Worm (Caenorhabditis elegans) whole organism, mixed stage, embryonic: Measurements from ENCODE around the gene W03C9.8.

Experiments
- M03D4.4 ChIP-seq: sonication (generic microtip); optimal IDR thresholded peaks from 2 replicates; lab custom pipeline; 2017; ENCODE audit warnings: mild to moderate bottlenecking, missing genetic modification characterization, missing compliant biosample characterization
- bed-3 ChIP-seq: fragments of 200-800 bp; sonication (Bioruptor generic); optimal IDR thresholded peaks from 3 replicates; lab custom pipeline; 2018; ENCODE audit warnings: mild to moderate bottlenecking, missing genetic modification characterization, moderate library complexity, missing compliant biosample characterization
- blmp-1 ChIP-seq: fragments of 150-350 bp; optimal IDR thresholded peaks from 2 replicates; lab custom pipeline; 2014; ENCODE audit warnings: missing biosample characterization, missing genetic modification characterization
- ceh-39 ChIP-seq: fragments of 150-350 bp; optimal IDR thresholded peaks from 2 replicates; lab custom pipeline; 2014; ENCODE audit warnings: missing biosample characterization, missing genetic modification characterization
- ceh-43 ChIP-seq: fragments of 200-800 bp; sonication (Bioruptor generic); optimal IDR thresholded peaks from 2 replicates; lab custom pipeline; 2018; ENCODE audit warnings: mild to moderate bottlenecking, missing genetic modification characterization, moderate library complexity, missing compliant biosample characterization
- ceh-83 ChIP-seq: fragments of 200-800 bp; sonication (Bioruptor generic); optimal IDR thresholded peaks from 2 replicates; lab custom pipeline; 2018; ENCODE audit warnings: mild to moderate bottlenecking, missing genetic modification characterization, missing compliant biosample characterization
- ces-1 ChIP-seq: fragments of 150-350 bp; optimal IDR thresholded peaks from 2 replicates; lab custom pipeline; 2014; ENCODE audit warnings: missing biosample characterization, missing genetic modification reagents, missing genetic modification characterization
- cnd-1 ChIP-seq: fragments of 200-800 bp; sonication (Bioruptor generic); optimal IDR thresholded peaks from 2 replicates; lab custom pipeline; 2018; ENCODE audit warnings: mild to moderate bottlenecking, missing genetic modification characterization, missing compliant biosample characterization
- drap-1 ChIP-seq: fragments of 200-800 bp; sonication (Bioruptor generic); optimal IDR thresholded peaks from 3 replicates; lab custom pipeline; 2018; ENCODE audit warnings: mild to moderate bottlenecking, missing genetic modification characterization, missing compliant biosample characterization
- elt-1 ChIP-seq: sonication (generic microtip); optimal IDR thresholded peaks from 2 replicates; lab custom pipeline; 2017; ENCODE audit warnings: missing genetic modification characterization, mild to moderate bottlenecking, missing compliant biosample characterization, antibody characterized with exemption, moderate library complexity, borderline replicate concordance; ENCODE audit not compliant: insufficient read depth
- elt-3 ChIP-seq: fragments of 150-350 bp; optimal IDR thresholded peaks from 2 replicates; lab custom pipeline; 2014; ENCODE audit warnings: missing biosample characterization, missing genetic modification characterization
- flh-1 ChIP-seq: fragments of 200-800 bp; sonication (Bioruptor generic); optimal IDR thresholded peaks from 2 replicates; lab custom pipeline; 2018; ENCODE audit warnings: mild to moderate bottlenecking, missing genetic modification characterization, moderate library complexity, missing compliant biosample characterization
- ham-2 ChIP-seq: fragments of 200-800 bp; sonication (Bioruptor generic); optimal IDR thresholded peaks from 2 replicates; lab custom pipeline; 2018; ENCODE audit warnings: mild to moderate bottlenecking, missing genetic modification characterization, missing compliant biosample characterization
- hlh-1 ChIP-seq: fragments of 150-350 bp; optimal IDR thresholded peaks from 2 replicates; lab custom pipeline; 2014; ENCODE audit warnings: missing biosample characterization, missing genetic modification reagents, missing genetic modification characterization
- lin-13 ChIP-seq: fragments of 150-350 bp; optimal IDR thresholded peaks from 2 replicates; lab custom pipeline; 2014; ENCODE audit warnings: missing biosample characterization, missing genetic modification characterization
- lin-32 ChIP-seq: fragments of 200-800 bp; sonication (Bioruptor generic); optimal IDR thresholded peaks from 2 replicates; lab custom pipeline; 2018; ENCODE audit warnings: mild to moderate bottlenecking, missing genetic modification characterization, missing compliant biosample characterization
- lsy-2 ChIP-seq: fragments of 150-350 bp; optimal IDR thresholded peaks from 2 replicates; lab custom pipeline; 2014; ENCODE audit warnings: missing biosample characterization, missing genetic modification characterization
- mab-5 ChIP-seq: fragments of 150-350 bp; optimal IDR thresholded peaks from 2 replicates; lab custom pipeline; 2014; ENCODE audit warnings: missing biosample characterization, missing genetic modification characterization
- mep-1 ChIP-seq: fragments of 150-350 bp; optimal IDR thresholded peaks from 2 replicates; lab custom pipeline; 2017; ENCODE audit warnings: missing biosample characterization, missing genetic modification reagents, missing genetic modification characterization, inconsistent platforms
- mls-2 ChIP-seq: sonication (generic microtip); optimal IDR thresholded peaks from 2 replicates; lab custom pipeline; 2016; ENCODE audit warnings: mild to moderate bottlenecking, missing genetic modification characterization, moderate library complexity, missing compliant biosample characterization
- nhr-12 ChIP-seq: fragments of 150-350 bp; optimal IDR thresholded peaks from 2 replicates; lab custom pipeline; 2014; ENCODE audit warnings: missing biosample characterization, missing genetic modification characterization
- nhr-2 ChIP-seq: fragments of 150-350 bp; optimal IDR thresholded peaks from 2 replicates; lab custom pipeline; 2014; ENCODE audit warnings: missing biosample characterization, missing genetic modification characterization
- nhr-237 ChIP-seq: fragments of 150-350 bp; optimal IDR thresholded peaks from 2 replicates; lab custom pipeline; 2014; ENCODE audit warnings: missing biosample characterization, missing genetic modification characterization
- nhr-28 ChIP-seq: fragments of 150-350 bp; optimal IDR thresholded peaks from 2 replicates; lab custom pipeline; 2014; ENCODE audit warnings: missing biosample characterization, missing genetic modification characterization
- nhr-76 ChIP-seq: sonication (generic microtip); optimal IDR thresholded peaks from 2 replicates; lab custom pipeline; 2017; ENCODE audit warnings: missing biosample characterization, missing genetic modification characterization
- pha-4 ChIP-seq: fragments of 150-350 bp; optimal IDR thresholded peaks from 2 replicates; lab custom pipeline; 2018; ENCODE audit warnings: missing biosample characterization, missing genetic modification reagents, missing genetic modification characterization
- sem-2 ChIP-seq: fragments of 200-800 bp; sonication (Bioruptor generic); optimal IDR thresholded peaks from 2 replicates; lab custom pipeline; 2018; ENCODE audit warnings: mild to moderate bottlenecking, missing genetic modification characterization, missing compliant biosample characterization
- snpc-4 ChIP-seq: fragments of 150-350 bp; optimal IDR thresholded peaks from 2 replicates; lab custom pipeline; 2014; ENCODE audit warnings: missing biosample characterization, missing genetic modification characterization
- sptf-1 ChIP-seq: sonication (generic microtip); optimal IDR thresholded peaks from 2 replicates; lab custom pipeline; 2017; ENCODE audit warnings: mild to moderate bottlenecking, missing genetic modification characterization, moderate library complexity, missing compliant biosample characterization
- tbx-8 ChIP-seq: fragments of 200-800 bp; sonication (Bioruptor generic); optimal IDR thresholded peaks from 2 replicates; lab custom pipeline; 2018; ENCODE audit warnings: mild to moderate bottlenecking, missing genetic modification characterization, moderate library complexity, missing compliant biosample characterization
- unc-120 ChIP-seq: sonication (generic microtip); optimal IDR thresholded peaks from 2 replicates; lab custom pipeline; 2017; ENCODE audit warnings: missing genetic modification characterization, missing compliant biosample characterization; ENCODE audit not compliant: poor library complexity, severe bottlenecking
- unc-39 ChIP-seq: fragments of 150-350 bp; optimal IDR thresholded peaks from 2 replicates; lab custom pipeline; 2014; ENCODE audit warnings: missing biosample characterization, missing genetic modification characterization
- unc-62 ChIP-seq: fragments of 150-350 bp; optimal IDR thresholded peaks from 2 replicates; lab custom pipeline; 2014; ENCODE audit warnings: missing biosample characterization, missing genetic modification reagents, missing genetic modification characterization
- zip-8 ChIP-seq: fragments of 150-350 bp; optimal IDR thresholded peaks from 2 replicates; lab custom pipeline; 2014; ENCODE audit warnings: missing biosample characterization, missing genetic modification characterization
- ztf-11 ChIP-seq: fragments of 150-350 bp; optimal IDR thresholded peaks from 2 replicates; lab custom pipeline; 2014; ENCODE audit warnings: missing biosample characterization, missing genetic modification characterization

The W03C9.8 gene

ce11 chrII:11967507-11968127, 19.1 kb downstream of the W03C9.8 start, which contains the start of gene W03C9.5:
Gene W03C9.5 (minus strand): TSS chrII:11967544.
- peak; percentile 83 for TF ChIP-seq hlh-1 (tag; lab: Kevin White, UChicago)
- TF ChIP-seq lin-32 (GFP tag; lab: Kevin White, UChicago), result peak; percentile 75
- TF ChIP-seq ham-2 (GFP tag; lab: Kevin White, UChicago), result peak; percentile 55
- no peak for TF ChIP-seq blmp-1 (tag; lab: Kevin White, UChicago)
- peak; percentile 77 for TF ChIP-seq ceh-39 (tag; lab: Kevin White, UChicago)
- TF ChIP-seq flh-1, result peak; percentile 28
- no peak for TF ChIP-seq snpc-4
- TF ChIP-seq elt-3, result no peak
- TF ChIP-seq ces-1 (GFP tag; lab: Kevin White, UChicago), result peak; percentile 82
- peak; percentile 89 for TF ChIP-seq pha-4 (tag; lab: Kevin White, UChicago)
- no peak for TF ChIP-seq nhr-2 (tag; lab: Kevin White, UChicago)
- peak; percentile 87 for TF ChIP-seq drap-1
- TF ChIP-seq nhr-237 (tag; lab: Kevin White, UChicago), result peak; percentile 96
- no peak for TF ChIP-seq zip-8
- TF ChIP-seq unc-62 (GFP tag; lab: Kevin White, UChicago), result peak; percentile 68
- TF ChIP-seq ztf-11 (tag; lab: Kevin White, UChicago), result peak; percentile 41
- peak; percentile 88 for TF ChIP-seq cnd-1 (tag; lab: Kevin White, UChicago)
- TF ChIP-seq unc-39 (tag; lab: Kevin White, UChicago), result no peak
- peak; percentile 76 for TF ChIP-seq M03D4.4
- peak; percentile 96 for TF ChIP-seq lin-13 (tag; lab: Kevin White, UChicago)
- peak; percentile 90 for TF ChIP-seq sptf-1 (tag; lab: Kevin White, UChicago)
- TF ChIP-seq unc-120 (tag; lab: Kevin White, UChicago), result peak; percentile 88
- TF ChIP-seq mep-1 (tag; lab: Kevin White, UChicago), result peak; percentile 86
- TF ChIP-seq nhr-12 (tag; lab: Kevin White, UChicago), result no peak
- peak; percentile 61 for TF ChIP-seq sem-2 (GFP tag; lab: Kevin White, UChicago)
- TF ChIP-seq lsy-2, result peak; percentile 85
- TF ChIP-seq mab-5, result no peak
- no peak for TF ChIP-seq nhr-76 (tag; lab: Kevin White, UChicago)
- TF ChIP-seq tbx-8 (GFP tag; lab: Kevin White, UChicago), result peak; percentile 57
- TF ChIP-seq mls-2 (tag; lab: Kevin White, UChicago), result peak; percentile 88
- TF ChIP-seq ceh-83 (GFP tag; lab: Kevin White, UChicago), result peak; percentile 61
- TF ChIP-seq elt-1 (tag; lab: Kevin White, UChicago), result no peak
- TF ChIP-seq bed-3 (GFP tag; lab: Kevin White, UChicago), result peak; percentile 49
- no peak for TF ChIP-seq nhr-28 (tag; lab: Kevin White, UChicago)
- TF ChIP-seq ceh-43, result no peak

ce11 chrII:11968275-11968674, 19.7 kb downstream of the W03C9.8 start, which contains the start of gene mex-1:
Gene mex-1 (plus strand): TSS chrII:11968637.
- no peak for TF ChIP-seq nhr-2 (tag; lab: Kevin White, UChicago)

- TF ChIP-seq nhr-2 (tag; lab: Kevin White, UChicago) (no peak), hlh-1 (tag; lab: Kevin White, UChicago) (no peak), lin-13 (tag; lab: Kevin White, UChicago) (no peak), blmp-1 (tag; lab: Kevin White, UChicago) (no peak), unc-39 (tag; lab: Kevin White, UChicago) (no peak), lin-32 (GFP tag; lab: Kevin White, UChicago) (no peak), snpc-4 (no peak), ham-2 (GFP tag; lab: Kevin White, UChicago) (no peak), unc-120 (tag; lab: Kevin White, UChicago) (no peak), tbx-8 (GFP tag; lab: Kevin White, UChicago) (no peak), cnd-1 (tag; lab: Kevin White, UChicago) (no peak), bed-3 (GFP tag; lab: Kevin White, UChicago) (no peak), nhr-76 (tag; lab: Kevin White, UChicago) (no peak)
Observed at ce11 chrII:11969033-11969432, 20.5 kb downstream of the W03C9.8 start.
